Fruit fly (Drosophila melanogaster) ovary, adult (tissue): Measurements from ENCODE around the gene Kaz-m1.
A peak's percentile ranks its signal among the peaks of the same experiment; 100 is the strongest.

Experiments used
- CG17801 ChIP-seq: fragments of 200-800 bp; optimal IDR thresholded peaks from 2 replicates; lab custom pipeline; 2019; ENCODE audit warnings: missing biosample characterization, mild to moderate bottlenecking, missing genetic modification characterization, moderate library complexity; ENCODE audit not compliant: partially characterized antibody

Kaz-m1 gene

dm6 chr3R:26004377-26005000 is 10.0 kb upstream of the Kaz-m1 start:
- no peak for TF ChIP-seq CG17801 (GFP tag; lab: Kevin White, UChicago)

- TF ChIP-seq CG17801 (GFP tag; lab: Kevin White, UChicago): no peak
Observed at dm6 chr3R:26005619-26005977, 8.9 kb upstream of the Kaz-m1 start.

- peak; percentile 11 for TF ChIP-seq CG17801 (GFP tag; lab: Kevin White, UChicago)
Observed at dm6 chr3R:26005978-26006934, 8.3 kb upstream of the Kaz-m1 start.

dm6 chr3R:26007298-26007697 is 7.2 kb upstream of the Kaz-m1 start:
- TF ChIP-seq CG17801 (GFP tag; lab: Kevin White, UChicago): no peak

dm6 chr3R:26007964-26008868 is 6.3 kb upstream of the Kaz-m1 start:
- peak; percentile 76 for TF ChIP-seq CG17801 (GFP tag; lab: Kevin White, UChicago)

dm6 chr3R:26008892-26009539 is 5.5 kb upstream of the Kaz-m1 start:
- no peak for TF ChIP-seq CG17801 (GFP tag; lab: Kevin White, UChicago)

dm6 chr3R:26009766-26010414 is 4.6 kb upstream of the Kaz-m1 start:
- no peak for TF ChIP-seq CG17801 (GFP tag; lab: Kevin White, UChicago)

dm6 chr3R:26010628-26011027 is 3.9 kb upstream of the Kaz-m1 start:
- no peak for TF ChIP-seq CG17801 (GFP tag; lab: Kevin White, UChicago)

dm6 chr3R:26011542-26011941 is 3.0 kb upstream of the Kaz-m1 start:
- TF ChIP-seq CG17801 (GFP tag; lab: Kevin White, UChicago): no peak

dm6 chr3R:26012288-26012687 is 2.2 kb upstream of the Kaz-m1 start:
- no peak for TF ChIP-seq CG17801 (GFP tag; lab: Kevin White, UChicago)

- TF ChIP-seq CG17801 (GFP tag; lab: Kevin White, UChicago): no peak
Observed at dm6 chr3R:26012801-26013663, 1.5 kb upstream of the Kaz-m1 start.

- no peak for TF ChIP-seq CG17801 (GFP tag; lab: Kevin White, UChicago)
Observed at dm6 chr3R:26013664-26013948, 915 bp upstream of the Kaz-m1 start.

- no peak for TF ChIP-seq CG17801 (GFP tag; lab: Kevin White, UChicago)
Observed at dm6 chr3R:26017294-26017770, 2.8 kb downstream of the Kaz-m1 start.
